Fruit fly (Drosophila melanogaster): ENCODE results near the gene CG1695.

- TF ChIP-seq cnc (optimal IDR thresholded peaks at IDR 0.05) (no peak), kay (GFP tag; ENCODE audit: borderline replicate concordance) (no peak), Clk (GFP tag; optimal IDR thresholded peaks at IDR 0.05) (no peak), toe (GFP tag; optimal IDR thresholded peaks at IDR 0.05) (no peak), tj (GFP tag; optimal IDR thresholded peaks at IDR 0.05) (peak; percentile 36), Crg-1 (GFP tag; optimal IDR thresholded peaks at IDR 0.05) (no peak), CG11617 (GFP tag; optimal IDR thresholded peaks at IDR 0.05) (no peak), ovo (GFP tag; optimal IDR thresholded peaks at IDR 0.05) (no peak), CG12768 (GFP tag; optimal IDR thresholded peaks at IDR 0.05) (no peak), CG5204 (GFP tag; optimal IDR thresholded peaks at IDR 0.05) (no peak), CG7101 (tag; optimal IDR thresholded peaks at IDR 0.05) (no peak)
Observed at dm6 chrX:20466382-20466928, 32.7 kb downstream of the CG1695 start.

Data from whole organism, adult.